Fruit fly (Drosophila melanogaster): Measurements from ENCODE around the gene Serinc.

The Serinc gene

DNA sequence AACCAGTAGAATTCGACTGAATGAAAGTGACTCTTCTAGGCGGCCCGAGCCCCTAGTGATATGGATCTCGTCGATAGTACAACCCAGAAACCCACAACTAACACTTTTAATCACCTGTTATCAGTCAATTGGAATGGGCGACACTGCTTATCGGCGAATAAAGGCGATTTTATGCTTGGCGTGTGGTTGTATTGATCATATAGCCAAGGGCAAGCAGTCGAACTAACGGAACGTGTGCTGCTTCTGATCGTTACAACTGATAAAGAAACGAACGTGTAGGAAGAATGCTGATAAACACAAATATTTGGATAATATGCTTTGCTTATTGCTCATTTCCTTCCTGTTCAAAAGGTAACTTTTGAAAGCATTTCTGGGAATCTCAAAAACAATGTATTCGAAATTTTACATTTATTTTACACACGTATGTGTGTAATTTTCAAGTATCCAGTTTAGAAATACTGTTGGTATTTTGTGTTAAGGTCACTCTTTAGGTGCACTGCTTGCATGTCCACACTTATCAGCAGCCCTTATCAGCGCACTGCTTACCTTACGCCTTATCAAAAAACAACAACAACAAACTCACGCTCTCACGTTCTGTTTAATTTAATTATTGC, 31.2 kb upstream of the Serinc start, which contains the start of gene Agpat4 (continued):
- TF ChIP-seq CG9932 (GFP tag; IDR thresholded peaks at IDR 0.05) (no peak), Fer3 (tag; optimal IDR thresholded peaks at IDR 0.05) (no peak), pan (optimal IDR thresholded peaks at IDR 0.05) (no peak), pan (GFP tag; optimal IDR thresholded peaks at IDR 0.05 in 1 of 2, IDR thresholded peaks at IDR 0.05 in 1 of 2) (no peak), pb (GFP tag; optimal IDR thresholded peaks at IDR 0.05) (no peak), Sry-β (GFP tag; optimal IDR thresholded peaks at IDR 0.05) (no peak), usp (GFP tag; optimal IDR thresholded peaks at IDR 0.05) (no peak), fd96Cb (tag; optimal IDR thresholded peaks at IDR 0.05) (no peak), gt (GFP tag; IDR thresholded peaks at IDR 0.05) (no peak), Hmx (GFP tag; optimal IDR thresholded peaks at IDR 0.05) (no peak), CG33213 (GFP tag; optimal IDR thresholded peaks at IDR 0.05) (peak; percentile 10), CG18476 (GFP tag; optimal IDR thresholded peaks at IDR 0.05) (no peak), HHEX (GFP tag; optimal IDR thresholded peaks at IDR 0.05) (peak; percentile 13), CG32772 (GFP tag; IDR thresholded peaks at IDR 0.05) (no peak), schlank (tag; optimal IDR thresholded peaks at IDR 0.05) (no peak), Rfx (GFP tag; IDR thresholded peaks at IDR 0.05) (no peak), Chrac-16 (GFP tag; optimal IDR thresholded peaks at IDR 0.05) (no peak), CG31224 (GFP tag; IDR thresholded peaks at IDR 0.05) (no peak), dan (GFP tag; IDR thresholded peaks at IDR 0.05) (no peak), CG8281 (tag; optimal IDR thresholded peaks at IDR 0.05) (no peak), CG17612 (GFP tag; IDR thresholded peaks at IDR 0.05) (no peak), HLH4C (GFP tag; IDR thresholded peaks at IDR 0.05; ENCODE audit: partially characterized antibody) (peak; percentile 55; the same call in 1 of the 3 replicates), HmgD (GFP tag; optimal IDR thresholded peaks at IDR 0.05) (peak; percentile 60), NC2β (GFP tag; optimal IDR thresholded peaks at IDR 0.05) (no peak), az2 (GFP tag; optimal IDR thresholded peaks at IDR 0.05) (no peak), pita (GFP tag; optimal IDR thresholded peaks at IDR 0.05) (no peak), CG2120 (GFP tag; optimal IDR thresholded peaks at IDR 0.05) (no peak), pros (GFP tag; optimal IDR thresholded peaks at IDR 0.05) (peak; percentile 21), CG2712 (tag; optimal IDR thresholded peaks at IDR 0.05) (peak; percentile 6), CG6175 (GFP tag; IDR thresholded peaks at IDR 0.05) (no peak), cg (GFP tag; optimal IDR thresholded peaks at IDR 0.05) (peak; percentile 64), CG1024 (GFP tag; IDR thresholded peaks at IDR 0.05) (no peak), chinmo (GFP tag; IDR thresholded peaks at IDR 0.05; ENCODE audit: partially characterized antibody) (0 out of 4 replicates have a peak, but pooled peaks have one; percentile 39), Hand (GFP tag; optimal IDR thresholded peaks at IDR 0.05) (no peak), Gug (GFP tag; IDR thresholded peaks at IDR 0.05) (no peak), emc (GFP tag; optimal IDR thresholded peaks at IDR 0.05) (no peak), CG11695 (GFP tag; IDR thresholded peaks at IDR 0.05) (no peak), CG33557 (GFP tag; optimal IDR thresholded peaks at IDR 0.05) (no peak), CG11504 (tag; optimal IDR thresholded peaks at IDR 0.05) (no peak), CG34376 (GFP tag; optimal IDR thresholded peaks at IDR 0.05) (peak; percentile 95), repo (GFP tag; optimal IDR thresholded peaks at IDR 0.05) (no peak), Bgb (GFP tag; IDR thresholded peaks at IDR 0.05; ENCODE audit: partially characterized antibody) (peak; percentile 50), CoRest (tag; optimal IDR thresholded peaks at IDR 0.05) (peak; percentile 67), CG9797 (GFP tag; optimal IDR thresholded peaks at IDR 0.05) (peak; percentile 62), CG10274 (GFP tag; optimal IDR thresholded peaks at IDR 0.05) (no peak), BEAF-32 (GFP tag; optimal IDR thresholded peaks at IDR 0.05) (peak; percentile 29), cato (GFP tag; optimal IDR thresholded peaks at IDR 0.05; ENCODE audit: borderline replicate concordance) (no peak), oc (tag; optimal IDR thresholded peaks at IDR 0.05) (no peak), dm (GFP tag; optimal IDR thresholded peaks at IDR 0.05) (no peak), Rx (GFP tag; IDR thresholded peaks at IDR 0.05) (no peak), row (GFP tag; IDR thresholded peaks at IDR 0.05) (no peak)

All from whole organism, embryonic.